Fruit fly (Drosophila melanogaster): Measurements from ENCODE around the gene RpS5a.

- no peak for TF ChIP-seq lola (GFP tag; optimal IDR thresholded peaks at IDR 0.05)
- TF ChIP-seq Hr83 (GFP tag; optimal IDR thresholded peaks at IDR 0.05; ENCODE audit: poor library complexity, severe bottlenecking) = peak; percentile 3
- peak; percentile 63 for TF ChIP-seq HLH106 (tag; optimal IDR thresholded peaks at IDR 0.05)
- no peak for TF ChIP-seq Dfd (GFP tag; optimal IDR thresholded peaks at IDR 0.05)
- TF ChIP-seq usp (GFP tag; optimal IDR thresholded peaks at IDR 0.05) = no peak
Measured at dm6 chrX:17129733-17130466, 18.2 kb downstream of the RpS5a start.
